Worm (Caenorhabditis elegans) whole organism, L1 larva: ENCODE results near the gene R12B2.2.
A peak's percentile ranks its signal among the peaks of the same experiment; 100 is the strongest.

ENCODE experiments used
- C04F5.9 ChIP-seq: sonication (generic microtip); optimal IDR thresholded peaks from 2 replicates; lab custom pipeline; 2016; ENCODE audit warnings: missing genetic modification characterization, missing compliant biosample characterization
- C16A3.4 ChIP-seq: fragments of 150-350 bp; optimal IDR thresholded peaks from 2 replicates; lab custom pipeline; 2014; ENCODE audit warnings: missing biosample characterization, missing genetic modification characterization
- aha-1 ChIP-seq: fragments of 150-350 bp; optimal IDR thresholded peaks from 2 replicates; lab custom pipeline; 2014; ENCODE audit warnings: missing biosample characterization, missing genetic modification characterization
- alr-1 ChIP-seq: fragments of 200-800 bp; sonication (Bioruptor generic); optimal IDR thresholded peaks from 2 replicates; lab custom pipeline; 2018; ENCODE audit warnings: borderline replicate concordance, mild to moderate bottlenecking, missing genetic modification characterization, missing compliant biosample characterization
- ama-1 ChIP-seq: fragments of 150-350 bp; optimal IDR thresholded peaks from 2 replicates; lab custom pipeline; 2014
- blmp-1 ChIP-seq: fragments of 150-350 bp; optimal IDR thresholded peaks from 2 replicates; lab custom pipeline; 2014; ENCODE audit warnings: missing biosample characterization, missing genetic modification characterization
- ceh-82 ChIP-seq, 3 experiments: fragments of 150-350 bp in 1 of 3; sonication (generic microtip) in 2 of 3; optimal IDR thresholded peaks; 2 replicates each; lab custom pipeline; 2014 to 2017; ENCODE audit warnings: missing biosample characterization in 3 of 3, missing genetic modification characterization in 3 of 3
- ceh-90 ChIP-seq: sonication (generic microtip); optimal IDR thresholded peaks from 2 replicates; lab custom pipeline; 2016; ENCODE audit warnings: missing genetic modification characterization, missing compliant biosample characterization
- ces-1 ChIP-seq: fragments of 150-350 bp; optimal IDR thresholded peaks from 2 replicates; lab custom pipeline; 2014; ENCODE audit warnings: missing biosample characterization, missing genetic modification reagents, missing genetic modification characterization
- dpl-1 ChIP-seq, 3 experiments: fragments of 150-350 bp in 2 of 3; sonication (generic microtip) in 1 of 3; optimal IDR thresholded peaks; 2 replicates each; lab custom pipeline; 2014 to 2017; ENCODE audit warnings: missing biosample characterization in 3 of 3, missing genetic modification characterization in 3 of 3, missing genetic modification reagents in 3 of 3
- dsc-1 ChIP-seq: sonication (generic microtip); optimal IDR thresholded peaks from 2 replicates; lab custom pipeline; 2016; ENCODE audit warnings: mild to moderate bottlenecking, missing genetic modification characterization, missing compliant biosample characterization
- efl-1 ChIP-seq, 4 experiments: fragments of 150-350 bp; optimal IDR thresholded peaks in 3 of 4; peaks in 1 of 4; 1 replicate in 1 of 4; 2 replicates in 3 of 4; lab custom pipeline; 2014; ENCODE audit warnings: missing biosample characterization in 2 of 4, missing genetic modification characterization in 2 of 4, missing genetic modification reagents in 2 of 4
- egl-27 ChIP-seq, 2 experiments: fragments of 150-350 bp in 1 of 2; sonication (generic microtip); optimal IDR thresholded peaks; 3 replicates each; lab custom pipeline; 2017 to 2018; ENCODE audit warnings: missing biosample characterization in 2 of 2, missing genetic modification characterization in 2 of 2, missing genetic modification reagents in 2 of 2
- elt-3 ChIP-seq, 6 experiments: fragments of 150-350 bp in 1 of 6; sonication (generic microtip); optimal IDR thresholded peaks; 2 replicates each; lab custom pipeline; 2017 to 2018; ENCODE audit warnings: missing biosample characterization in 6 of 6, missing genetic modification characterization in 6 of 6, inconsistent platforms in 1 of 6
- fkh-10 ChIP-seq: sonication (generic microtip); optimal IDR thresholded peaks from 2 replicates; lab custom pipeline; 2017; ENCODE audit warnings: missing biosample characterization, missing genetic modification reagents, missing genetic modification characterization
- fkh-8 ChIP-seq: sonication (generic microtip); optimal IDR thresholded peaks from 2 replicates; lab custom pipeline; 2016; ENCODE audit warnings: mild to moderate bottlenecking, missing genetic modification characterization, missing compliant biosample characterization
- grh-1 ChIP-seq: fragments of 200-800 bp; sonication (Bioruptor generic); IDR thresholded peaks from 2 replicates; pipeline ENCODE4 v1.3.6; 2022; ENCODE audit warnings: missing genetic modification reagents, missing genetic modification characterization, missing compliant biosample characterization
- hlh-4 ChIP-seq: sonication (generic microtip); optimal IDR thresholded peaks from 2 replicates; lab custom pipeline; 2016; ENCODE audit warnings: mild to moderate bottlenecking, missing genetic modification characterization, missing compliant biosample characterization
- hpl-2 ChIP-seq: fragments of 150-350 bp; optimal IDR thresholded peaks from 2 replicates; lab custom pipeline; 2014; ENCODE audit warnings: missing biosample characterization, missing genetic modification reagents, missing genetic modification characterization
- isw-1 ChIP-seq: fragments of 200-800 bp; sonication (Bioruptor generic); IDR thresholded peaks from 2 replicates; pipeline ENCODE4 v1.3.6; 2022; ENCODE audit warnings: missing genetic modification characterization, missing compliant biosample characterization
- lin-13 ChIP-seq: fragments of 150-350 bp; optimal IDR thresholded peaks from 2 replicates; lab custom pipeline; 2014; ENCODE audit warnings: missing biosample characterization, missing genetic modification reagents, missing genetic modification characterization
- lin-14 ChIP-seq: fragments of 200-800 bp; sonication (Bioruptor generic); optimal IDR thresholded peaks from 2 replicates; lab custom pipeline; 2018; ENCODE audit warnings: mild to moderate bottlenecking, missing genetic modification characterization, moderate library complexity, missing compliant biosample characterization
- lin-15B ChIP-seq: fragments of 150-350 bp; sonication (generic microtip); optimal IDR thresholded peaks from 3 replicates; lab custom pipeline; 2014; ENCODE audit warnings: missing biosample characterization, missing genetic modification characterization
- lin-35 ChIP-seq, 2 experiments: fragments of 150-350 bp; optimal IDR thresholded peaks; 2 replicates each; lab custom pipeline; 2014; ENCODE audit warnings: missing biosample characterization in 2 of 2, missing genetic modification characterization in 2 of 2, missing genetic modification reagents in 2 of 2
- lsy-2 ChIP-seq, 2 experiments: fragments of 150-350 bp; optimal IDR thresholded peaks; 2 replicates each; lab custom pipeline; 2014; ENCODE audit warnings: missing biosample characterization in 2 of 2, missing genetic modification characterization in 2 of 2
- mdl-1 ChIP-seq, 2 experiments: fragments of 150-350 bp; optimal IDR thresholded peaks; 2 replicates each; lab custom pipeline; 2014 to 2017; ENCODE audit warnings: missing biosample characterization in 2 of 2, missing genetic modification characterization in 2 of 2, inconsistent platforms in 1 of 2
- mef-2 ChIP-seq: fragments of 150-350 bp; optimal IDR thresholded peaks from 2 replicates; lab custom pipeline; 2014; ENCODE audit warnings: missing biosample characterization, missing genetic modification characterization
- mep-1 ChIP-seq: fragments of 150-350 bp; optimal IDR thresholded peaks from 2 replicates; lab custom pipeline; 2014; ENCODE audit warnings: missing biosample characterization, missing genetic modification characterization
- nhr-12 ChIP-seq: sonication (generic microtip); optimal IDR thresholded peaks from 2 replicates; lab custom pipeline; 2017; ENCODE audit warnings: missing biosample characterization, missing genetic modification characterization
- nhr-19 ChIP-seq: fragments of 200-800 bp; sonication (Bioruptor generic); conservative IDR thresholded peaks from 2 replicates; pipeline ENCODE4 v1.3.6; 2022; ENCODE audit warnings: missing genetic modification characterization, missing compliant biosample characterization
- nhr-20 ChIP-seq: sonication (generic microtip); optimal IDR thresholded peaks from 2 replicates; lab custom pipeline; 2016; ENCODE audit warnings: mild to moderate bottlenecking, missing genetic modification characterization, missing compliant biosample characterization
- nhr-47 ChIP-seq: sonication (generic microtip); optimal IDR thresholded peaks from 2 replicates; lab custom pipeline; 2016; ENCODE audit warnings: mild to moderate bottlenecking, missing genetic modification characterization, moderate library complexity, missing compliant biosample characterization
- nhr-71 ChIP-seq: sonication (generic microtip); optimal IDR thresholded peaks from 2 replicates; lab custom pipeline; 2016; ENCODE audit warnings: mild to moderate bottlenecking, missing genetic modification characterization, moderate library complexity, missing compliant biosample characterization
- nhr-77 ChIP-seq: fragments of 150-350 bp; optimal IDR thresholded peaks from 2 replicates; lab custom pipeline; 2014; ENCODE audit warnings: missing biosample characterization, missing genetic modification characterization
- nhr-84 ChIP-seq: sonication (generic microtip); optimal IDR thresholded peaks from 2 replicates; lab custom pipeline; 2017; ENCODE audit warnings: missing biosample characterization, missing genetic modification characterization
- nhr-85 ChIP-seq: sonication (generic microtip); peaks from one replicate; lab custom pipeline; 2016; ENCODE audit warnings: missing genetic modification characterization, inconsistent platforms, missing compliant biosample characterization
- nhr-90 ChIP-seq: sonication (generic microtip); optimal IDR thresholded peaks from 2 replicates; lab custom pipeline; 2016; ENCODE audit warnings: mild to moderate bottlenecking, missing genetic modification characterization, missing compliant biosample characterization; ENCODE audit not compliant: poor library complexity
- pqm-1 ChIP-seq: sonication (generic microtip); optimal IDR thresholded peaks from 3 replicates; lab custom pipeline; 2017; ENCODE audit warnings: missing biosample characterization, missing genetic modification characterization
- rnt-1 ChIP-seq: sonication (generic microtip); optimal IDR thresholded peaks from 2 replicates; lab custom pipeline; 2016; ENCODE audit warnings: mild to moderate bottlenecking, missing genetic modification characterization, moderate library complexity, missing compliant biosample characterization
- snu-23 ChIP-seq: sonication (generic microtip); optimal IDR thresholded peaks from 2 replicates; lab custom pipeline; 2016; ENCODE audit warnings: missing genetic modification characterization, missing compliant biosample characterization
- sptf-1 ChIP-seq: fragments of 150-350 bp; optimal IDR thresholded peaks from 2 replicates; lab custom pipeline; 2014; ENCODE audit warnings: missing biosample characterization, missing genetic modification characterization
- swsn-7 ChIP-seq: sonication (generic microtip); optimal IDR thresholded peaks from 2 replicates; lab custom pipeline; 2016; ENCODE audit warnings: missing genetic modification characterization, missing compliant biosample characterization
- tbx-2 ChIP-seq: sonication (generic microtip); optimal IDR thresholded peaks from 2 replicates; lab custom pipeline; 2016; ENCODE audit warnings: missing genetic modification characterization, missing compliant biosample characterization
- unc-130 ChIP-seq: fragments of 150-350 bp; optimal IDR thresholded peaks from 2 replicates; lab custom pipeline; 2017; ENCODE audit warnings: missing biosample characterization, missing genetic modification characterization, inconsistent platforms
- unc-62 ChIP-seq: fragments of 150-350 bp; optimal IDR thresholded peaks from 2 replicates; lab custom pipeline; 2014; ENCODE audit warnings: missing biosample characterization, missing genetic modification reagents, missing genetic modification characterization
- xbp-1 ChIP-seq: sonication (generic microtip); optimal IDR thresholded peaks from 2 replicates; lab custom pipeline; 2016; ENCODE audit warnings: missing genetic modification characterization, missing compliant biosample characterization

Gene R12B2.2

ce11 chrIII:5840277-5840676 lies 33.5 kb downstream of the R12B2.2 start (continued):
- no peak for TF ChIP-seq ceh-82 (tag; optimal IDR thresholded peaks at IDR 0.05; lab: Kevin White, UChicago)
- TF ChIP-seq unc-130 (tag; lab: Kevin White, UChicago), result no peak

- TF ChIP-seq ama-1 (lab: Kevin White, UChicago), result no peak
- TF ChIP-seq aha-1 (tag; lab: Kevin White, UChicago), result no peak
- TF ChIP-seq isw-1 (GFP tag; lab: Robert Waterston, UW), result no peak
- TF ChIP-seq egl-27 (tag; optimal IDR thresholded peaks at IDR 0.05; lab: Kevin White, UChicago), result no peak
- no peak for TF ChIP-seq ces-1
- peak in 1 of 2 experiments; percentile 40 for TF ChIP-seq lin-35 (GFP tag; optimal IDR thresholded peaks at IDR 0.05; lab: Kevin White, UChicago)
- TF ChIP-seq nhr-84 (tag; lab: Kevin White, UChicago), result no peak
- no peak for TF ChIP-seq hpl-2 (GFP tag; lab: Kevin White, UChicago)
- no peak for TF ChIP-seq nhr-47 (tag; lab: Kevin White, UChicago)
- TF ChIP-seq hlh-4 (tag; lab: Kevin White, UChicago), result no peak
- TF ChIP-seq ceh-90, result no peak
- TF ChIP-seq pqm-1, result no peak
- no peak for TF ChIP-seq fkh-8 (tag; lab: Kevin White, UChicago)
- no peak for TF ChIP-seq nhr-12 (tag; lab: Kevin White, UChicago)
- TF ChIP-seq efl-1 (optimal IDR thresholded peaks at IDR 0.05; lab: Kevin White, UChicago), result no peak
- peak in 1 of 2 experiments; percentile 89 for TF ChIP-seq efl-1 (GFP tag; optimal IDR thresholded peaks at IDR 0.05 in 1 of 2; lab: Kevin White, UChicago)
- no peak for TF ChIP-seq fkh-10 (GFP tag; lab: Kevin White, UChicago)
These were observed 34.2 kb downstream of the R12B2.2 start for ce11 chrIII:5840815-5841573.

- TF ChIP-seq nhr-20 (peak; percentile 77), xbp-1 (tag; lab: Kevin White, UChicago) (peak; percentile 7), nhr-85 (tag; lab: Kevin White, UChicago) (peak; percentile 92), lin-14 (GFP tag; lab: Kevin White, UChicago) (peak; percentile 83), dsc-1 (tag; lab: Kevin White, UChicago) (peak; percentile 11), fkh-8 (tag; lab: Kevin White, UChicago) (peak; percentile 37), nhr-71 (tag; lab: Kevin White, UChicago) (peak; percentile 78), efl-1 (optimal IDR thresholded peaks at IDR 0.05; lab: Kevin White, UChicago) (peak in 1 of 2 experiments; percentile 17), efl-1 (GFP tag; optimal IDR thresholded peaks at IDR 0.05 in 1 of 2; lab: Kevin White, UChicago) (peak; percentile 16 to 53), rnt-1 (tag; lab: Kevin White, UChicago) (peak; percentile 26), tbx-2 (tag; lab: Kevin White, UChicago) (peak; percentile 46), lin-15B (no peak), pqm-1 (no peak), alr-1 (tag; lab: Kevin White, UChicago) (no peak), nhr-77 (tag; lab: Kevin White, UChicago) (no peak), grh-1 (0 out of 2 replicates have a peak, but pooled peaks have one; percentile 10), mef-2 (tag; lab: Kevin White, UChicago) (no peak), elt-3 (tag; optimal IDR thresholded peaks at IDR 0.05; lab: Kevin White, UChicago) (peak in 1 of 6 experiments; percentile 64), lsy-2 (tag; optimal IDR thresholded peaks at IDR 0.05; lab: Kevin White, UChicago) (peak in 1 of 2 experiments; percentile 74), swsn-7 (tag; lab: Kevin White, UChicago) (peak; percentile 21), snu-23 (GFP tag; lab: Kevin White, UChicago) (peak; percentile 78), C04F5.9 (tag; lab: Kevin White, UChicago) (no peak), mdl-1 (tag; optimal IDR thresholded peaks at IDR 0.05; lab: Kevin White, UChicago) (peak in 1 of 2 experiments; percentile 92), nhr-47 (tag; lab: Kevin White, UChicago) (peak; percentile 59), egl-27 (tag; optimal IDR thresholded peaks at IDR 0.05; lab: Kevin White, UChicago) (no peak), nhr-19 (peak; percentile 58), mep-1 (tag; lab: Kevin White, UChicago) (peak; percentile 52), blmp-1 (tag; lab: Kevin White, UChicago) (peak; percentile 87), sptf-1 (tag; lab: Kevin White, UChicago) (no peak), lin-13 (GFP tag; lab: Kevin White, UChicago) (peak; percentile 46), ceh-82 (tag; optimal IDR thresholded peaks at IDR 0.05; lab: Kevin White, UChicago) (peak in 1 of 3 experiments; percentile 20), nhr-90 (tag; lab: Kevin White, UChicago) (peak; percentile 49), C16A3.4 (tag; lab: Kevin White, UChicago) (peak; percentile 44), dpl-1 (GFP tag; optimal IDR thresholded peaks at IDR 0.05; lab: Kevin White, UChicago) (peak in 2 of 3 experiments; percentile 31 to 37), unc-62 (GFP tag; lab: Kevin White, UChicago) (no peak), lin-35 (GFP tag; optimal IDR thresholded peaks at IDR 0.05; lab: Kevin White, UChicago) (peak in 1 of 2 experiments; percentile 69), ama-1 (lab: Kevin White, UChicago) (peak; percentile 33)
These were observed 34.9 kb downstream of the R12B2.2 start for ce11 chrIII:5841676-5842075.
